Fruit fly (Drosophila melanogaster): ENCODE measurements around the gene Grx1.
A peak's percentile ranks its signal among the peaks of the same experiment; 100 is the strongest.

Gene Grx1

dm6 chr3L:18898770-18899278 lies 29.8 kb downstream of the Grx1 start, which contains the start of gene RpL26 (continued):
- TF ChIP-seq Scr (GFP tag; IDR thresholded peaks at IDR 0.05; ENCODE audit: partially characterized antibody): peak; percentile 99
- TF ChIP-seq CG11456 (GFP tag; IDR thresholded peaks at IDR 0.05): no peak
- peak; percentile 78 for TF ChIP-seq HmgZ (tag; optimal IDR thresholded peaks at IDR 0.05)
- no peak for TF ChIP-seq Spps (tag; optimal IDR thresholded peaks at IDR 0.05)
- no peak for TF ChIP-seq jing (GFP tag; optimal IDR thresholded peaks at IDR 0.05)
- peak; percentile 48 for TF ChIP-seq CG1233 (GFP tag; optimal IDR thresholded peaks at IDR 0.05)
- TF ChIP-seq CG32767 (GFP tag; IDR thresholded peaks at IDR 0.05): peak; percentile 22; the same call in 1 of the 2 replicates
- TF ChIP-seq CoRest (tag; optimal IDR thresholded peaks at IDR 0.05): peak; percentile 90
- TF ChIP-seq CG16813 (GFP tag; IDR thresholded peaks at IDR 0.05; ENCODE audit: partially characterized antibody): peak; percentile 99
- TF ChIP-seq Sin3A (optimal IDR thresholded peaks at IDR 0.05): peak; percentile 95
- peak; percentile 74 to 78 for TF ChIP-seq Hr51 (GFP tag; optimal IDR thresholded peaks at IDR 0.05)
- peak; percentile 90 for TF ChIP-seq nerfin-2 (GFP tag; IDR thresholded peaks at IDR 0.05; ENCODE audit: partially characterized antibody)
- TF ChIP-seq MBD-R2 (GFP tag; IDR thresholded peaks at IDR 0.05): peak; percentile 56
- TF ChIP-seq slou (GFP tag; optimal IDR thresholded peaks at IDR 0.05): peak; percentile 46
- TF ChIP-seq CG43689 (GFP tag; IDR thresholded peaks at IDR 0.05): no peak
- TF ChIP-seq CG9932 (GFP tag; IDR thresholded peaks at IDR 0.05): peak; percentile 92
- no peak for TF ChIP-seq CG14965 (GFP tag; optimal IDR thresholded peaks at IDR 0.05; ENCODE audit: borderline replicate concordance)
- TF ChIP-seq trh (GFP tag; optimal IDR thresholded peaks at IDR 0.05): peak; percentile 54
- TF ChIP-seq Poxn (GFP tag; IDR thresholded peaks at IDR 0.05): no peak
- TF ChIP-seq zen2 (GFP tag; IDR thresholded peaks at IDR 0.05; ENCODE audit: partially characterized antibody): peak; percentile 96
- peak; percentile 38 for TF ChIP-seq CG15073 (GFP tag; optimal IDR thresholded peaks at IDR 0.05)
- peak; percentile 48 for TF ChIP-seq CG3065 (GFP tag; optimal IDR thresholded peaks at IDR 0.05)
- TF ChIP-seq CG11093 (GFP tag; IDR thresholded peaks at IDR 0.05): 0 out of 3 replicates have a peak, but pooled peaks have one; percentile 41
- TF ChIP-seq CG9817 (tag; optimal IDR thresholded peaks at IDR 0.05): peak; percentile 85
- peak; percentile 95 for TF ChIP-seq CG34224 (GFP tag; IDR thresholded peaks at IDR 0.05; ENCODE audit: partially characterized antibody)
- peak; percentile 51 for TF ChIP-seq Oli (tag; optimal IDR thresholded peaks at IDR 0.05)
- no peak for TF ChIP-seq Six4 (GFP tag; optimal IDR thresholded peaks at IDR 0.05)
- TF ChIP-seq CG17328 (GFP tag; IDR thresholded peaks at IDR 0.05): peak; percentile 53; the same call in 1 of the 2 replicates
- TF ChIP-seq Stat92E (GFP tag; optimal IDR thresholded peaks at IDR 0.05): peak in 1 of 3 experiments; percentile 81
- TF ChIP-seq nmo (GFP tag; optimal IDR thresholded peaks at IDR 0.05): peak; percentile 92
- no peak for TF ChIP-seq scrt (GFP tag; optimal IDR thresholded peaks at IDR 0.05)
- peak; percentile 58 for TF ChIP-seq Dref (GFP tag; IDR thresholded peaks at IDR 0.05)
- TF ChIP-seq NC2α (GFP tag; optimal IDR thresholded peaks at IDR 0.05): peak; percentile 57
- TF ChIP-seq CG15479 (GFP tag; optimal IDR thresholded peaks at IDR 0.05): no peak
- TF ChIP-seq exex (tag; optimal IDR thresholded peaks at IDR 0.05): peak; percentile 45
- TF ChIP-seq CG12219 (GFP tag; optimal IDR thresholded peaks at IDR 0.05): no peak
- TF ChIP-seq CG3726 (GFP tag; IDR thresholded peaks at IDR 0.05): 0 out of 3 replicates have a peak, but pooled peaks have one; percentile 5
- TF ChIP-seq cg (GFP tag; optimal IDR thresholded peaks at IDR 0.05): no peak
- no peak for TF ChIP-seq gt (GFP tag; IDR thresholded peaks at IDR 0.05)
- peak; percentile 95 for TF ChIP-seq hbn (GFP tag; IDR thresholded peaks at IDR 0.05; ENCODE audit: partially characterized antibody)
- TF ChIP-seq CG3847 (GFP tag; IDR thresholded peaks at IDR 0.05): peak; percentile 89
- peak; percentile 65 for TF ChIP-seq crc (GFP tag; optimal IDR thresholded peaks at IDR 0.05)
- TF ChIP-seq CG17612 (GFP tag; IDR thresholded peaks at IDR 0.05): no peak
- TF ChIP-seq CG6254 (GFP tag; optimal IDR thresholded peaks at IDR 0.05): no peak
- TF ChIP-seq Hr78 (GFP tag; optimal IDR thresholded peaks at IDR 0.05): no peak
- TF ChIP-seq CG10654 (GFP tag; optimal IDR thresholded peaks at IDR 0.05): peak; percentile 63
- peak; percentile 82 for TF ChIP-seq CG13296 (GFP tag; optimal IDR thresholded peaks at IDR 0.05)
- peak; percentile 64 for TF ChIP-seq ind (GFP tag; optimal IDR thresholded peaks at IDR 0.05)
- TF ChIP-seq CG9727 (GFP tag; optimal IDR thresholded peaks at IDR 0.05): peak; percentile 88
